Worm (Caenorhabditis elegans): ENCODE results near the gene odc-1.

- TF ChIP-seq M03D4.4 (tag; optimal IDR thresholded peaks at IDR 0.05), result no peak
- TF ChIP-seq sem-2 (GFP tag; optimal IDR thresholded peaks at IDR 0.05), result no peak
- TF ChIP-seq mep-1 (tag; optimal IDR thresholded peaks at IDR 0.05), result no peak
- no peak for TF ChIP-seq sptf-1 (tag; optimal IDR thresholded peaks at IDR 0.05)
- no peak for TF ChIP-seq mls-2 (tag; optimal IDR thresholded peaks at IDR 0.05)
- TF ChIP-seq zip-8 (tag; optimal IDR thresholded peaks at IDR 0.05), result no peak
- TF ChIP-seq ztf-11 (tag; optimal IDR thresholded peaks at IDR 0.05), result no peak
Measured at ce11 chrV:6926633-6927032, 26.6 kb upstream of the odc-1 start.
